Fruit fly (Drosophila melanogaster) whole organism, embryonic: ENCODE measurements around the gene MBD-like.

Source experiments
- ATbp ChIP-seq: fragments of 200-800 bp; sonication (Bioruptor generic); optimal IDR thresholded peaks from 2 replicates; lab custom pipeline; 2017; ENCODE audit warnings: missing biosample characterization, mild to moderate bottlenecking, missing genetic modification characterization, missing genetic modification reagents
- Awh ChIP-seq: fragments of 200-800 bp; sonication (Bioruptor generic); IDR thresholded peaks from 2 replicates; pipeline ENCODE4, ENCODE4 v1.3.6; 2022; ENCODE audit warnings: missing biosample characterization, missing genetic modification characterization
- CG11456 ChIP-seq: fragments of 200-800 bp; sonication (Bioruptor generic); IDR thresholded peaks from 3 replicates; pipeline ENCODE4 v1.3.6; 2022; ENCODE audit warnings: missing biosample characterization, missing genetic modification characterization
- CG1233 ChIP-seq: fragments of 200-800 bp; sonication (Bioruptor generic); optimal IDR thresholded peaks from 4 replicates; lab custom pipeline; 2018; ENCODE audit warnings: missing biosample characterization, mild to moderate bottlenecking, missing genetic modification characterization
- CG1603 ChIP-seq: fragments of 200-800 bp; sonication (Bioruptor generic); optimal IDR thresholded peaks from 2 replicates; lab custom pipeline; 2019; ENCODE audit warnings: missing biosample characterization, mild to moderate bottlenecking, missing genetic modification characterization, moderate library complexity
- CG18262 ChIP-seq: fragments of 200-800 bp; optimal IDR thresholded peaks from 3 replicates; lab custom pipeline; 2019; ENCODE audit warnings: missing biosample characterization, mild to moderate bottlenecking, missing genetic modification characterization, moderate library complexity
- CG18599 ChIP-seq: fragments of 200-800 bp; sonication (Bioruptor generic); optimal IDR thresholded peaks from 3 replicates; lab custom pipeline; 2017; ENCODE audit warnings: missing biosample characterization, missing genetic modification characterization, mild to moderate bottlenecking, moderate library complexity, missing genetic modification reagents
- CG2202 ChIP-seq: fragments of 200-800 bp; sonication (Bioruptor generic); optimal IDR thresholded peaks from 2 replicates; lab custom pipeline; 2018; ENCODE audit warnings: missing biosample characterization, mild to moderate bottlenecking, missing genetic modification characterization
- CG4707 ChIP-seq: fragments of 200-800 bp; sonication (Bioruptor generic); optimal IDR thresholded peaks from 2 replicates; lab custom pipeline; 2018; ENCODE audit warnings: missing biosample characterization, mild to moderate bottlenecking, missing genetic modification characterization, moderate library complexity
- CG4730 ChIP-seq: fragments of 200-800 bp; sonication (Bioruptor generic); IDR thresholded peaks from 2 replicates; pipeline ENCODE4 v1.3.6; 2022; ENCODE audit warnings: missing biosample characterization, missing genetic modification characterization
- CG5953 ChIP-seq: fragments of 200-800 bp; sonication (Bioruptor generic); IDR thresholded peaks from 2 replicates; pipeline ENCODE4 v1.3.6; 2022; ENCODE audit warnings: missing biosample characterization, missing genetic modification characterization
- Dbx ChIP-seq: fragments of 200-800 bp; sonication (Bioruptor generic); IDR thresholded peaks from 3 replicates; pipeline ENCODE4 v1.3.6; 2022; ENCODE audit warnings: missing biosample characterization, missing genetic modification characterization
- Doc3 ChIP-seq: fragments of 200-800 bp; sonication (Bioruptor generic); IDR thresholded peaks from 3 replicates; pipeline ENCODE4 v1.3.6; 2022; ENCODE audit warnings: missing biosample characterization, missing genetic modification characterization; ENCODE audit not compliant: partially characterized antibody
- Drgx ChIP-seq: fragments of 200-800 bp; sonication (Bioruptor generic); IDR thresholded peaks from 2 replicates; pipeline ENCODE4 v1.3.6; 2022; ENCODE audit warnings: missing biosample characterization, missing genetic modification characterization
- HLHmδ ChIP-seq: fragments of 200-800 bp; sonication (Bioruptor generic); optimal IDR thresholded peaks from 2 replicates; lab custom pipeline; 2018; ENCODE audit warnings: missing biosample characterization, mild to moderate bottlenecking, missing genetic modification characterization, moderate library complexity
- Lim3 ChIP-seq: fragments of 200-800 bp; sonication (Bioruptor generic); IDR thresholded peaks from 2 replicates; pipeline ENCODE4 v1.3.6; 2022; ENCODE audit warnings: missing biosample characterization, missing genetic modification characterization
- Med ChIP-seq: fragments of 200-800 bp; sonication (Bioruptor generic); peaks from one replicate; lab custom pipeline; 2016; ENCODE audit warnings: missing biosample characterization, missing genetic modification characterization, mild to moderate bottlenecking, inconsistent platforms, moderate library complexity
- Pdp1 ChIP-seq, 2 experiments: fragments of 200-800 bp; sonication (Bioruptor generic); optimal IDR thresholded peaks; 3 replicates each; lab custom pipeline; 2016; ENCODE audit warnings: missing biosample characterization in 2 of 2, missing genetic modification characterization in 2 of 2, mild to moderate bottlenecking in 1 of 2, moderate library complexity in 1 of 2
- Stat92E ChIP-seq, 3 experiments: fragments of >200 bp in 2 of 3; fragments of 200-800 bp in 1 of 3; sonication (Bioruptor generic) in 1 of 3; optimal IDR thresholded peaks; 2 replicates each; lab custom pipeline; 2017 to 2019; ENCODE audit warnings: missing biosample characterization in 3 of 3, missing genetic modification characterization in 3 of 3, mild to moderate bottlenecking in 1 of 3, moderate library complexity in 1 of 3
- TFAM ChIP-seq: fragments of 200-800 bp; sonication (Bioruptor generic); optimal IDR thresholded peaks from 2 replicates; lab custom pipeline; 2017; ENCODE audit warnings: missing biosample characterization, missing genetic modification characterization, inconsistent platforms
- Trl ChIP-seq, 3 experiments: fragments of >200 bp in 2 of 3; fragments of 200-800 bp in 1 of 3; sonication (Bioruptor generic) in 1 of 3; optimal IDR thresholded peaks; 2 replicates in 1 of 3; 3 replicates in 2 of 3; lab custom pipeline; 2016 to 2017; ENCODE audit warnings: missing biosample characterization in 1 of 3, missing genetic modification characterization in 1 of 3
- Vsx1 ChIP-seq: fragments of 200-800 bp; sonication (Bioruptor generic); optimal IDR thresholded peaks from 2 replicates; lab custom pipeline; 2017; ENCODE audit warnings: missing biosample characterization, mild to moderate bottlenecking, missing genetic modification characterization, missing genetic modification reagents
- cg ChIP-seq: fragments of 200-800 bp; sonication (Bioruptor generic); optimal IDR thresholded peaks from 3 replicates; lab custom pipeline; 2019; ENCODE audit warnings: missing biosample characterization, mild to moderate bottlenecking, missing genetic modification characterization, moderate library complexity
- chinmo ChIP-seq: fragments of 200-800 bp; sonication (Bioruptor generic); IDR thresholded peaks from 4 replicates; pipeline ENCODE4 v1.3.6; 2022; ENCODE audit warnings: missing biosample characterization, missing genetic modification characterization; ENCODE audit not compliant: partially characterized antibody
- chm ChIP-seq: fragments of 200-800 bp; sonication (Bioruptor generic); IDR thresholded peaks from 2 replicates; pipeline ENCODE4 v1.3.6; 2022; ENCODE audit warnings: missing biosample characterization, missing genetic modification characterization
- ci ChIP-seq: fragments of 200-800 bp; sonication (Bioruptor generic); IDR thresholded peaks from 3 replicates; pipeline ENCODE4 v1.3.6; 2022; ENCODE audit warnings: missing biosample characterization, missing genetic modification characterization
- dmrt11E ChIP-seq: fragments of 200-800 bp; sonication (Bioruptor generic); optimal IDR thresholded peaks from 3 replicates; lab custom pipeline; 2018; ENCODE audit warnings: missing biosample characterization, mild to moderate bottlenecking, missing genetic modification characterization, moderate library complexity
- fru ChIP-seq: fragments of >200 bp; optimal IDR thresholded peaks from 2 replicates; lab custom pipeline; 2017
- gem ChIP-seq: fragments of 200-800 bp; sonication (Bioruptor generic); optimal IDR thresholded peaks from 2 replicates; lab custom pipeline; 2019; ENCODE audit warnings: missing biosample characterization, mild to moderate bottlenecking, missing genetic modification characterization, moderate library complexity
- kah ChIP-seq: fragments of 200-800 bp; sonication (Bioruptor generic); optimal IDR thresholded peaks from 2 replicates; lab custom pipeline; 2018; ENCODE audit warnings: missing biosample characterization, mild to moderate bottlenecking, missing genetic modification characterization
- lov ChIP-seq, 2 experiments: fragments of 200-800 bp in 1 of 2; fragments of >200 bp in 1 of 2; sonication (Bioruptor generic) in 1 of 2; IDR thresholded peaks in 1 of 2; optimal IDR thresholded peaks in 1 of 2; 2 replicates in 1 of 2; 3 replicates in 1 of 2; pipeline versions ENCODE4 v1.3.6 to Lab custom; 2017 to 2022; ENCODE audit warnings: missing biosample characterization in 1 of 2, missing genetic modification characterization in 1 of 2
- nom ChIP-seq: fragments of 200-800 bp; sonication (Bioruptor generic); optimal IDR thresholded peaks from 2 replicates; lab custom pipeline; 2017; ENCODE audit warnings: missing biosample characterization, missing genetic modification characterization, mild to moderate bottlenecking, moderate library complexity, missing genetic modification reagents
- oc ChIP-seq: fragments of 200-800 bp; sonication (Bioruptor generic); optimal IDR thresholded peaks from 2 replicates; lab custom pipeline; 2018; ENCODE audit warnings: missing biosample characterization, mild to moderate bottlenecking, missing genetic modification characterization, moderate library complexity
- otp ChIP-seq: fragments of 200-800 bp; sonication (Bioruptor generic); IDR thresholded peaks from 3 replicates; pipeline ENCODE4, ENCODE4 v1.3.6; 2022; ENCODE audit warnings: missing biosample characterization, missing genetic modification characterization
- pros ChIP-seq: fragments of 200-800 bp; sonication (Bioruptor generic); optimal IDR thresholded peaks from 3 replicates; lab custom pipeline; 2019; ENCODE audit warnings: missing biosample characterization, mild to moderate bottlenecking, missing genetic modification characterization, moderate library complexity
- sd ChIP-seq: fragments of 200-800 bp; sonication (Bioruptor generic); optimal IDR thresholded peaks from 3 replicates; lab custom pipeline; 2018; ENCODE audit warnings: missing biosample characterization, mild to moderate bottlenecking, missing genetic modification characterization, moderate library complexity
- slp2 ChIP-seq: fragments of 200-800 bp; sonication (Bioruptor generic); optimal IDR thresholded peaks from 2 replicates; lab custom pipeline; 2016; ENCODE audit warnings: missing biosample characterization, missing genetic modification characterization
- sob ChIP-seq: fragments of 200-800 bp; sonication (Bioruptor generic); IDR thresholded peaks from 2 replicates; pipeline ENCODE4 v1.3.6; 2022; ENCODE audit warnings: missing biosample characterization, missing genetic modification characterization
- sqz ChIP-seq: fragments of 200-800 bp; sonication (Bioruptor generic); optimal IDR thresholded peaks from 3 replicates; lab custom pipeline; 2018; ENCODE audit warnings: missing biosample characterization, mild to moderate bottlenecking, missing genetic modification characterization
- tll ChIP-seq, 2 experiments: fragments of 200-800 bp in 1 of 2; fragments of >200 bp in 1 of 2; sonication (Bioruptor generic) in 1 of 2; optimal IDR thresholded peaks; 2 replicates each; lab custom pipeline; 2017 to 2019; ENCODE audit warnings: missing biosample characterization in 2 of 2, missing genetic modification characterization in 2 of 2, mild to moderate bottlenecking in 1 of 2, moderate library complexity in 1 of 2
- vvl ChIP-seq: fragments of 200-800 bp; sonication (Bioruptor generic); IDR thresholded peaks from 2 replicates; pipeline ENCODE4 v1.3.6; 2022; ENCODE audit warnings: missing biosample characterization, missing genetic modification characterization
- z ChIP-seq: fragments of 200-800 bp; sonication (Bioruptor generic); IDR thresholded peaks from 3 replicates; pipeline ENCODE4 v1.3.6; 2022; ENCODE audit warnings: missing biosample characterization, missing genetic modification characterization

MBD-like gene

dm6 chr3R:9600558-9600959 is 41.0 kb downstream of the MBD-like start (continued):
- TF ChIP-seq CG4707 (peak; percentile 18), slp2 (GFP tag; lab: Kevin White, UChicago) (no peak), z (GFP tag; lab: Robert Waterston, UW) (no peak), CG18262 (tag; lab: Kevin White, UChicago) (peak; percentile 56)

DNA sequence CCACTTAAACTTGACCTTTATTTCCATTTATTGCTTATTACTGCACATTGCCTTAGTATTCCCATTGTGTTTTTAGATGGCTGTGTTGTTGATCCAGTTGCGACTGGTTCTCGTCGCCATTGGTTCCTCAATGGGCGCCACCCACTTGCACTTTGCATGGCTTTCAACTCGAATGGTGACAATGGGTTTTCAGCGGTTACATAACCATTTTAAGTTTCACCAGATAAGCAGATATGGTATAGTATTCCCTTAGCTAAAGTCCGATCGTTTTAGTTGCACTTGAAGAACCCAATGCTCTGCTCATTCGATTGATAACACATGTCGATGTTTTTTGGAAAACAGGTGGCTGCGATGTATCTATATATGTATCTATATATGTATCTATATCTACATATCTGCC is 42.4 kb downstream of the MBD-like start:
- 0 out of 4 replicates have a peak, but pooled peaks have one; percentile 62 for TF ChIP-seq chinmo (GFP tag; lab: Robert Waterston, UW)
- peak; percentile 18 for TF ChIP-seq gem (tag; lab: Kevin White, UChicago)
- TF ChIP-seq Drgx (GFP tag; lab: Robert Waterston, UW), result no peak
- TF ChIP-seq Pdp1 (GFP tag; optimal IDR thresholded peaks at IDR 0.05; lab: Kevin White, UChicago), result peak in 1 of 2 experiments; percentile 90
- no peak for TF ChIP-seq nom (GFP tag; lab: Kevin White, UChicago)
- peak; percentile 77 for TF ChIP-seq kah (GFP tag; lab: Kevin White, UChicago)
- TF ChIP-seq fru (lab: Kevin White, UChicago), result no peak
- 0 out of 2 replicates have a peak, but pooled peaks have one; percentile 17 for TF ChIP-seq chm
- peak; percentile 29 for TF ChIP-seq Med

- TF ChIP-seq oc, result peak; percentile 55
- peak; percentile 67 for TF ChIP-seq Awh (GFP tag; lab: Robert Waterston, UW)
- no peak for TF ChIP-seq Doc3 (GFP tag; lab: Robert Waterston, UW)
- TF ChIP-seq CG11456 (GFP tag; lab: Robert Waterston, UW), result 0 out of 3 replicates have a peak, but pooled peaks have one; percentile 18
- TF ChIP-seq CG4730 (GFP tag; lab: Robert Waterston, UW), result peak; percentile 25; the same call in 1 of the 2 replicates
- TF ChIP-seq Dbx (GFP tag; lab: Robert Waterston, UW), result no peak
- TF ChIP-seq lov (optimal IDR thresholded peaks at IDR 0.05; lab: Kevin White, UChicago), result no peak
- 0 out of 3 replicates have a peak, but pooled peaks have one; percentile 60 for TF ChIP-seq lov (GFP tag; IDR thresholded peaks at IDR 0.05; lab: Robert Waterston, UW)
- TF ChIP-seq pros (GFP tag; lab: Kevin White, UChicago), result peak; percentile 51
- TF ChIP-seq CG1233, result peak; percentile 10
- peak; percentile 40; the same call in 1 of the 3 replicates for TF ChIP-seq otp (GFP tag; lab: Robert Waterston, UW)
- TF ChIP-seq HLHmδ (GFP tag; lab: Kevin White, UChicago), result peak; percentile 58
- peak; percentile 15 for TF ChIP-seq CG2202 (tag; lab: Kevin White, UChicago)
- TF ChIP-seq dmrt11E (tag; lab: Kevin White, UChicago), result peak; percentile 7
- no peak for TF ChIP-seq CG5953 (GFP tag; lab: Robert Waterston, UW)
- peak in 1 of 3 experiments; percentile 82 for TF ChIP-seq Stat92E (GFP tag; optimal IDR thresholded peaks at IDR 0.05; lab: Kevin White, UChicago)
- peak; percentile 33 for TF ChIP-seq CG1603
- TF ChIP-seq CG18599 (GFP tag; lab: Kevin White, UChicago), result no peak
- no peak for TF ChIP-seq TFAM (GFP tag; lab: Kevin White, UChicago)
- TF ChIP-seq Vsx1 (GFP tag; lab: Kevin White, UChicago), result peak; percentile 16
- peak; percentile 43 for TF ChIP-seq cg (GFP tag; lab: Kevin White, UChicago)
- TF ChIP-seq Lim3 (GFP tag; lab: Robert Waterston, UW), result no peak
- TF ChIP-seq sob (GFP tag; lab: Robert Waterston, UW), result 0 out of 2 replicates have a peak, but pooled peaks have one; percentile 13
- peak; percentile 93 for TF ChIP-seq sd
- TF ChIP-seq vvl (GFP tag; lab: Robert Waterston, UW), result peak; percentile 77
- TF ChIP-seq ci (GFP tag; lab: Robert Waterston, UW), result peak; percentile 56; the same call in 2 of the 3 replicates
- peak; percentile 88 for TF ChIP-seq sqz (GFP tag; lab: Kevin White, UChicago)
- TF ChIP-seq tll (GFP tag; optimal IDR thresholded peaks at IDR 0.05; lab: Kevin White, UChicago), result no peak
- TF ChIP-seq Trl (optimal IDR thresholded peaks at IDR 0.05; lab: Kevin White, UChicago), result no peak
- TF ChIP-seq Trl (GFP tag; optimal IDR thresholded peaks at IDR 0.05; lab: Kevin White, UChicago), result no peak
- peak; percentile 75; the same call in 1 of the 4 replicates for TF ChIP-seq chinmo (GFP tag; lab: Robert Waterston, UW)
- peak; percentile 22 for TF ChIP-seq ATbp (GFP tag; lab: Kevin White, UChicago)
Measured at dm6 chr3R:9603022-9603942, 43.7 kb downstream of the MBD-like start.
